Worm (Caenorhabditis elegans) whole organism, early embryonic: ENCODE measurements around the gene ZK666.8.

ENCODE experiments used
- F13C5.2 ChIP-seq: sonication (generic microtip); optimal IDR thresholded peaks from 2 replicates; lab custom pipeline; 2017; ENCODE audit warnings: mild to moderate bottlenecking, missing genetic modification characterization, inconsistent platforms, missing compliant biosample characterization
- aly-1 ChIP-seq: sonication (generic microtip); optimal IDR thresholded peaks from 2 replicates; lab custom pipeline; 2016; ENCODE audit warnings: missing genetic modification characterization, missing compliant biosample characterization
- ama-1 ChIP-seq: fragments of 150-350 bp; optimal IDR thresholded peaks from 2 replicates; lab custom pipeline; 2014
- ceh-36 ChIP-seq: sonication (generic microtip); optimal IDR thresholded peaks from 2 replicates; lab custom pipeline; 2016; ENCODE audit warnings: missing genetic modification characterization, inconsistent platforms, missing compliant biosample characterization
- ets-7 ChIP-seq: sonication (generic microtip); optimal IDR thresholded peaks from 2 replicates; lab custom pipeline; 2016; ENCODE audit warnings: missing genotype, missing genetic modification characterization, missing compliant biosample characterization
- hmbx-1 ChIP-seq: sonication (generic microtip); optimal IDR thresholded peaks from 2 replicates; lab custom pipeline; 2016; ENCODE audit warnings: mild to moderate bottlenecking, missing genetic modification characterization, missing compliant biosample characterization
- hmg-4 ChIP-seq: fragments of 200-800 bp; sonication (Bioruptor generic); optimal IDR thresholded peaks from 2 replicates; lab custom pipeline; 2018; ENCODE audit warnings: mild to moderate bottlenecking, missing genetic modification characterization, missing compliant biosample characterization
- scrt-1 ChIP-seq: fragments of 200-800 bp; sonication (Bioruptor generic); IDR thresholded peaks from 2 replicates; pipeline ENCODE4 v1.3.6; 2022; ENCODE audit warnings: missing genetic modification characterization, missing compliant biosample characterization

DNA sequence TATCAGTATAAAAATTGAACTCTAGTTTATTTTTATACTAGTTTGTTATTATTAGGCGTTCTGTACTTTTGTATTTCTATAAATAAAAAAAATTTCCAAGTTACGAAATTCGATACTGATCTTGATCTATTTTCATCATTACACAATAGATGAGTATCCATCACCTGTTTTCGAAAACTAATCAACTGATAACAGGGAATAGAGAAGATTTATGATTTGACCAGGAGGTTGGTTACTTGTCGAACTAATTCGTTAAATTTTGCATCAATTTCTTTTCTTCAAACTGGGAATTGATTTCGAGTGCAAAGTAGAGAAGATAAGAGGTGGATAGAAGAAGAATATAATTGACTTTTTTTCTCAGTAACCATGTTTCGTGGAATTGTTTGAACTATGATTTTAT is 22.5 kb upstream of the ZK666.8 start:
- TF ChIP-seq aly-1 (tag; lab: Kevin White, UChicago) (no peak), ama-1 (lab: Kevin White, UChicago) (no peak), hmg-4 (GFP tag; lab: Kevin White, UChicago) (no peak), F13C5.2 (tag; lab: Kevin White, UChicago) (no peak), ceh-36 (tag; lab: Kevin White, UChicago) (no peak), hmbx-1 (no peak), scrt-1 (no peak), ets-7 (no peak)
